Worm (Caenorhabditis elegans): ENCODE results near the gene ppfr-4.

Gene ppfr-4

DNA sequence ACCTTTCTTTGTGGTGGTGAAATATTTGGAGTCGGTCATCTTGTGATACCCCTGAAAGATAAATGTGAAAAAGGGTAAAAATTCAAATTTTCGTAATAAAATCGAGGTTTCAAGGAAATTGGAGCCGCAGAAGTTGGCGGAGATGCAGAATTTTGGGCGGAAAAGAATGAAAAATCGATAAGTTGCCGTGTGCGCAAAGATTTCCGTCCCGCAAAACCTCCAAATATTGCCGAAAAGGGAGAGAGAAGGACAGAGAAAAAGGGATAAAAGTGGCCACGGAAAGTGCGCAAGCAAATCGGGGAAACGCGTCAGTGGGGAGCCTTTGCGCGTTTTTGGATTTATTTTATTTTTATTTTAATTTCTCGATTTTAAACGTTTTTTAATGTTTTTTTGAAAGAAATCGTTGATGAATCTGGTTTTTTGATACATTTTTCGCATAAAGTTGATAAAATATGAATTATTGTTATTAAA lies 22.7 kb upstream of the ppfr-4 start, which contains the start of gene apb-1 (continued):
- TF ChIP-seq arid-1 (GFP tag; conservative IDR thresholded peaks at IDR 0.05) (peak; percentile 90), vab-7 (GFP tag; IDR thresholded peaks at IDR 0.05) (peak; percentile 51; the same call in 1 of the 2 replicates), nhr-28 (tag; optimal IDR thresholded peaks at IDR 0.05) (peak; percentile 39)

- TF ChIP-seq lin-39 (tag; optimal IDR thresholded peaks at IDR 0.05): no peak
- no peak for TF ChIP-seq zfp-2 (tag; optimal IDR thresholded peaks at IDR 0.05)
- TF ChIP-seq ceh-32 (tag; optimal IDR thresholded peaks at IDR 0.05; ENCODE audit: poor library complexity): no peak
- TF ChIP-seq mxl-3 (GFP tag; optimal IDR thresholded peaks at IDR 0.05): no peak
- no peak for TF ChIP-seq nhr-237 (tag; optimal IDR thresholded peaks at IDR 0.05)
- no peak for TF ChIP-seq ceh-28 (tag; optimal IDR thresholded peaks at IDR 0.05)
- TF ChIP-seq nhr-11 (tag; optimal IDR thresholded peaks at IDR 0.05): no peak
- TF ChIP-seq dpl-1 (GFP tag; optimal IDR thresholded peaks at IDR 0.05): no peak
- TF ChIP-seq hmg-1.1 (GFP tag; IDR thresholded peaks at IDR 0.05): no peak
- TF ChIP-seq duxl-1 (tag; optimal IDR thresholded peaks at IDR 0.05; ENCODE audit: poor library complexity): no peak
- no peak for TF ChIP-seq R02D3.7 (tag; optimal IDR thresholded peaks at IDR 0.05)
- no peak for TF ChIP-seq madf-5 (GFP tag; IDR thresholded peaks at IDR 0.05)
Measured at ce11 chrIII:2597753-2598152, 22.0 kb upstream of the ppfr-4 start, which contains the start of gene mdt-19. mdt-19 (plus strand) TSS chrIII:2598053.

- TF ChIP-seq zfp-3 (GFP tag; conservative IDR thresholded peaks at IDR 0.05) (no peak), gei-8 (GFP tag; optimal IDR thresholded peaks at IDR 0.05) (no peak), nhr-10 (tag; optimal IDR thresholded peaks at IDR 0.05) (no peak), nhr-41 (GFP tag; IDR thresholded peaks at IDR 0.05) (no peak), tag-97 (GFP tag; IDR thresholded peaks at IDR 0.05) (no peak), aha-1 (tag) (no peak), jun-1 (tag; optimal IDR thresholded peaks at IDR 0.05) (no peak), nhr-11 (tag; optimal IDR thresholded peaks at IDR 0.05) (no peak), duxl-1 (tag; optimal IDR thresholded peaks at IDR 0.05; ENCODE audit: poor library complexity) (no peak), lin-13 (GFP tag; optimal IDR thresholded peaks at IDR 0.05) (no peak), spr-3 (GFP tag; optimal IDR thresholded peaks at IDR 0.05) (no peak), sdz-12 (GFP tag; optimal IDR thresholded peaks at IDR 0.05) (no peak), nhr-111 (GFP tag; optimal IDR thresholded peaks at IDR 0.05) (no peak), lin-38 (GFP tag; IDR thresholded peaks at IDR 0.05) (peak; percentile 60), pha-4 (GFP tag; IDR thresholded peaks at IDR 0.05) (no peak), pha-4 (tag; optimal IDR thresholded peaks at IDR 0.05) (no peak), hlh-11 (tag; optimal IDR thresholded peaks at IDR 0.05) (no peak), F26F4.8 (GFP tag; conservative IDR thresholded peaks at IDR 0.05) (no peak), unc-130 (GFP tag; optimal IDR thresholded peaks at IDR 0.05) (peak; percentile 33), lin-15B (tag; optimal IDR thresholded peaks at IDR 0.05) (no peak), nhr-77 (tag; optimal IDR thresholded peaks at IDR 0.05) (no peak), ZK337.2 (GFP tag; IDR thresholded peaks at IDR 0.05) (no peak), Y5F2A.4 (GFP tag; optimal IDR thresholded peaks at IDR 0.05) (no peak), attf-4 (tag; optimal IDR thresholded peaks at IDR 0.05) (no peak), nhr-102 (tag; optimal IDR thresholded peaks at IDR 0.05) (no peak), Y48G9A.11 (GFP tag; IDR thresholded peaks at IDR 0.05) (0 out of 2 replicates have a peak, but pooled peaks have one; percentile 42), ZK546.5 (tag; optimal IDR thresholded peaks at IDR 0.05) (no peak), F49E8.2 (tag; optimal IDR thresholded peaks at IDR 0.05; ENCODE audit: borderline replicate concordance) (peak; percentile 76), F44E2.7 (GFP tag; IDR thresholded peaks at IDR 0.05) (no peak)
Measured at ce11 chrIII:2598491-2599065, 21.2 kb upstream of the ppfr-4 start.

All from whole organism, L4 larva.